Worm (Caenorhabditis elegans) whole organism, L2 larva: ENCODE results near the gene tkr-3.

ENCODE experiments used
- ceh-16 ChIP-seq: fragments of 150-350 bp; optimal IDR thresholded peaks from 2 replicates; lab custom pipeline; 2014; ENCODE audit warnings: missing biosample characterization, missing genetic modification characterization
- ceh-82 ChIP-seq: fragments of 150-350 bp; optimal IDR thresholded peaks from 2 replicates; lab custom pipeline; 2014; ENCODE audit warnings: missing biosample characterization, missing genetic modification characterization
- fos-1 ChIP-seq: fragments of 150-350 bp; optimal IDR thresholded peaks from 2 replicates; lab custom pipeline; 2014; ENCODE audit warnings: missing biosample characterization, missing genetic modification characterization
- lin-13 ChIP-seq: fragments of 150-350 bp; optimal IDR thresholded peaks from 2 replicates; lab custom pipeline; 2014; ENCODE audit warnings: missing biosample characterization, missing genetic modification reagents, missing genetic modification characterization
- mab-5 ChIP-seq: fragments of 150-350 bp; optimal IDR thresholded peaks from 2 replicates; lab custom pipeline; 2014; ENCODE audit warnings: missing biosample characterization, missing genetic modification characterization
- nhr-11 ChIP-seq: fragments of 150-350 bp; optimal IDR thresholded peaks from 2 replicates; lab custom pipeline; 2014; ENCODE audit warnings: missing biosample characterization, missing genetic modification characterization
- nhr-12 ChIP-seq: fragments of 150-350 bp; optimal IDR thresholded peaks from 2 replicates; lab custom pipeline; 2014; ENCODE audit warnings: missing biosample characterization, missing genetic modification characterization
- nhr-23 ChIP-seq: fragments of 150-350 bp; optimal IDR thresholded peaks from 2 replicates; lab custom pipeline; 2014; ENCODE audit warnings: missing biosample characterization, missing genetic modification reagents, missing genetic modification characterization
- nhr-237 ChIP-seq: fragments of 150-350 bp; optimal IDR thresholded peaks from 2 replicates; lab custom pipeline; 2014; ENCODE audit warnings: missing biosample characterization, missing genetic modification characterization
- skn-1 ChIP-seq: sonication (generic microtip); optimal IDR thresholded peaks from 2 replicates; lab custom pipeline; 2017; ENCODE audit warnings: missing biosample characterization, missing genetic modification characterization
- snpc-4 ChIP-seq: fragments of 150-350 bp; optimal IDR thresholded peaks from 2 replicates; lab custom pipeline; 2014; ENCODE audit warnings: missing biosample characterization, missing genetic modification characterization
- unc-62 ChIP-seq: fragments of 150-350 bp; optimal IDR thresholded peaks from 2 replicates; lab custom pipeline; 2014; ENCODE audit warnings: missing biosample characterization, missing genetic modification reagents, missing genetic modification characterization
- ztf-1 ChIP-seq: fragments of 200-800 bp; sonication (Bioruptor generic); conservative IDR thresholded peaks from 2 replicates; pipeline ENCODE4 v1.3.6; 2022; ENCODE audit warnings: missing genetic modification characterization, missing compliant biosample characterization
- ztf-11 ChIP-seq: sonication (generic microtip); optimal IDR thresholded peaks from 2 replicates; lab custom pipeline; 2017; ENCODE audit warnings: missing biosample characterization, missing genetic modification characterization

DNA sequence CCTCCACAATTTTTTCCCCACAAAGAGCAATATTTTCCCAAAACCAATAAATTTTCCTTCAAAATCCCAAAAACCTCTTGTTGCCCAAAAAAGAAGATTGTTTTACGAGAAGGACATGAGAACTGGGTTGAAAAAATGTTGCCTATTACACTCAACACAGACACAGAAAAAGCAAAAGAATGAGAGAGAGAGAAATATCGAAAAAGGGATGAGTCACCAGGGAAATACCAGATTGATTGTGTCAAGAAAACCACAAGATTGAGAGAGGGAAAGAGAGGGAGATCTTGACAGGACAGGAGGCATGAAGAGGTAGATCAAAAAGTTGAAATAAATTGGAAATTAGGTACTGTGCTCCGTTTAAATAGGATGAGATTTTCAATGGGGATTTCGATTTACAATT lies 12.9 kb upstream of the tkr-3 start:
- TF ChIP-seq skn-1: no peak
- no peak for TF ChIP-seq ztf-1 (GFP tag; lab: Robert Waterston, UW)
- TF ChIP-seq nhr-23 (tag; lab: Kevin White, UChicago): no peak
- no peak for TF ChIP-seq snpc-4 (tag; lab: Kevin White, UChicago)
- TF ChIP-seq unc-62: no peak
- TF ChIP-seq nhr-237: no peak
- TF ChIP-seq ceh-16 (tag; lab: Kevin White, UChicago): no peak
- TF ChIP-seq mab-5 (tag; lab: Kevin White, UChicago): peak; percentile 34
- no peak for TF ChIP-seq lin-13
- peak; percentile 90 for TF ChIP-seq fos-1 (tag; lab: Kevin White, UChicago)
- no peak for TF ChIP-seq nhr-11 (tag; lab: Kevin White, UChicago)
- TF ChIP-seq ceh-82 (tag; lab: Kevin White, UChicago): no peak
- no peak for TF ChIP-seq ztf-11 (tag; lab: Kevin White, UChicago)
- no peak for TF ChIP-seq nhr-12 (tag; lab: Kevin White, UChicago)
